Fruit fly (Drosophila melanogaster): ENCODE results near the gene CG14137.

Gene CG14137

dm6 chr3L:11554796-11555195, 45.1 kb downstream of the CG14137 start:
- TF ChIP-seq CG8478 (optimal IDR thresholded peaks at IDR 0.05), result no peak
- peak in 1 of 2 experiments; percentile 15 for TF ChIP-seq CTCF (optimal IDR thresholded peaks at IDR 0.05)

- TF ChIP-seq CG8478 (optimal IDR thresholded peaks at IDR 0.05) (no peak), CTCF (optimal IDR thresholded peaks at IDR 0.05) (no peak)
These were observed 45.5 kb downstream of the CG14137 start for dm6 chr3L:11554338-11554737.

- no peak for TF ChIP-seq CTCF (optimal IDR thresholded peaks at IDR 0.05)
These were observed 46.2 kb downstream of the CG14137 start for dm6 chr3L:11553672-11554068.

- TF ChIP-seq CG8478 (optimal IDR thresholded peaks at IDR 0.05), result no peak
- TF ChIP-seq CTCF (optimal IDR thresholded peaks at IDR 0.05), result no peak
These were observed 46.7 kb downstream of the CG14137 start for dm6 chr3L:11552996-11553671.

- TF ChIP-seq CTCF (optimal IDR thresholded peaks at IDR 0.05) (no peak), CG8478 (optimal IDR thresholded peaks at IDR 0.05) (no peak)
These were observed 47.9 kb downstream of the CG14137 start for dm6 chr3L:11551949-11552348.

- no peak for TF ChIP-seq CTCF (optimal IDR thresholded peaks at IDR 0.05)
These were observed 49.4 kb downstream of the CG14137 start for dm6 chr3L:11550359-11551056.

Measured in S2 (cell line).